Worm (Caenorhabditis elegans): ENCODE results near the gene rpl-9.

The rpl-9 gene

ce11 chrIII:7548963-7549362 lies 23.7 kb downstream of the rpl-9 start:
- TF ChIP-seq nhr-11 (tag; optimal IDR thresholded peaks at IDR 0.05) (peak; percentile 44), unc-62 (GFP tag; optimal IDR thresholded peaks at IDR 0.05 in 1 of 2) (peak in 1 of 2 experiments; percentile 81), unc-62 (tag; optimal IDR thresholded peaks at IDR 0.05) (no peak), gei-8 (GFP tag; optimal IDR thresholded peaks at IDR 0.05) (no peak), ceh-20 (GFP tag; IDR thresholded peaks at IDR 0.05) (0 out of 2 replicates have a peak, but pooled peaks have one; percentile 40), daf-16 (GFP tag; optimal IDR thresholded peaks at IDR 0.05) (peak in 1 of 2 experiments; percentile 15), daf-16 (tag; optimal IDR thresholded peaks at IDR 0.05) (no peak), lsy-2 (tag; optimal IDR thresholded peaks at IDR 0.05) (peak in 1 of 2 experiments; percentile 51)

ce11 chrIII:7545189-7545588 lies 27.4 kb downstream of the rpl-9 start:
- TF ChIP-seq aha-1 (tag) (peak; percentile 53), daf-16 (GFP tag; optimal IDR thresholded peaks at IDR 0.05) (peak in 1 of 2 experiments; percentile 90), daf-16 (tag; optimal IDR thresholded peaks at IDR 0.05) (no peak), snpc-1.2 (GFP tag; IDR thresholded peaks at IDR 0.05) (no peak), unc-62 (GFP tag; optimal IDR thresholded peaks at IDR 0.05 in 1 of 2) (peak in 1 of 2 experiments; percentile 56), unc-62 (tag; optimal IDR thresholded peaks at IDR 0.05) (no peak)

ce11 chrIII:7544211-7544610 lies 28.4 kb downstream of the rpl-9 start:
- TF ChIP-seq ztf-11 (tag; optimal IDR thresholded peaks at IDR 0.05): no peak
- TF ChIP-seq nhr-11 (tag; optimal IDR thresholded peaks at IDR 0.05): peak; percentile 23
- peak in 1 of 2 experiments; percentile 72 for TF ChIP-seq daf-16 (GFP tag; optimal IDR thresholded peaks at IDR 0.05)
- no peak for TF ChIP-seq daf-16 (tag; optimal IDR thresholded peaks at IDR 0.05)
- peak in 1 of 2 experiments; percentile 10 for TF ChIP-seq lsy-2 (tag; optimal IDR thresholded peaks at IDR 0.05)

ce11 chrIII:7542037-7542436 lies 30.6 kb downstream of the rpl-9 start:
- TF ChIP-seq egl-27 (tag; optimal IDR thresholded peaks at IDR 0.05) (no peak), hlh-11 (tag; optimal IDR thresholded peaks at IDR 0.05) (no peak), arid-1 (GFP tag; conservative IDR thresholded peaks at IDR 0.05) (no peak), zag-1 (tag; optimal IDR thresholded peaks at IDR 0.05) (no peak), tra-1 (GFP tag; IDR thresholded peaks at IDR 0.05) (no peak), daf-19 (GFP tag; conservative IDR thresholded peaks at IDR 0.05) (no peak), ceh-28 (tag; optimal IDR thresholded peaks at IDR 0.05) (no peak), D1046.2 (GFP tag; IDR thresholded peaks at IDR 0.05) (no peak), nhr-42 (GFP tag; IDR thresholded peaks at IDR 0.05) (no peak), hlh-30 (tag; optimal IDR thresholded peaks at IDR 0.05; ENCODE audit: insufficient read depth) (no peak), hmg-1.1 (GFP tag; IDR thresholded peaks at IDR 0.05) (no peak), fos-1 (tag; optimal IDR thresholded peaks at IDR 0.05) (no peak), pqm-1 (tag; optimal IDR thresholded peaks at IDR 0.05) (no peak), tag-97 (GFP tag; IDR thresholded peaks at IDR 0.05) (no peak)

ce11 chrIII:7536559-7536958 lies 36.1 kb downstream of the rpl-9 start, which contains the start of gene lin-39:
TSS of gene lin-39 (minus strand) at chrIII:7536632.
- TF ChIP-seq hlh-11 (tag; optimal IDR thresholded peaks at IDR 0.05): no peak
- peak in 1 of 2 experiments; percentile 22 for TF ChIP-seq mdl-1 (tag; optimal IDR thresholded peaks at IDR 0.05)
- no peak for TF ChIP-seq lin-38 (GFP tag; IDR thresholded peaks at IDR 0.05)
- TF ChIP-seq zfp-3 (GFP tag; conservative IDR thresholded peaks at IDR 0.05): no peak

ce11 chrIII:7535347-7535746 lies 37.3 kb downstream of the rpl-9 start:
- TF ChIP-seq R02D3.7 (tag; optimal IDR thresholded peaks at IDR 0.05): no peak
- no peak for TF ChIP-seq attf-4 (tag; optimal IDR thresholded peaks at IDR 0.05)
- TF ChIP-seq nhr-11 (tag; optimal IDR thresholded peaks at IDR 0.05): no peak
- TF ChIP-seq egl-27 (tag; optimal IDR thresholded peaks at IDR 0.05): no peak
- TF ChIP-seq hlh-30 (tag; optimal IDR thresholded peaks at IDR 0.05; ENCODE audit: insufficient read depth): no peak
- no peak for TF ChIP-seq ceh-32 (tag; optimal IDR thresholded peaks at IDR 0.05; ENCODE audit: poor library complexity)
- TF ChIP-seq pqm-1 (tag; optimal IDR thresholded peaks at IDR 0.05): no peak
- TF ChIP-seq tra-1 (GFP tag; IDR thresholded peaks at IDR 0.05): no peak
- no peak for TF ChIP-seq egl-43 (GFP tag; IDR thresholded peaks at IDR 0.05)
- TF ChIP-seq fos-1 (tag; optimal IDR thresholded peaks at IDR 0.05): no peak
- no peak for TF ChIP-seq gei-8 (GFP tag; optimal IDR thresholded peaks at IDR 0.05)
- TF ChIP-seq snpc-4 (tag; optimal IDR thresholded peaks at IDR 0.05): no peak
- TF ChIP-seq php-3 (GFP tag; IDR thresholded peaks at IDR 0.05): no peak
- no peak for TF ChIP-seq mes-2 (tag; optimal IDR thresholded peaks at IDR 0.05; ENCODE audit: poor library complexity, severe bottlenecking)
